Worm (Caenorhabditis elegans) whole organism, L3 larva: ENCODE measurements around the gene T23F2.2.

Experiments used
- aly-2 ChIP-seq: fragments of 150-350 bp; optimal IDR thresholded peaks from 2 replicates; lab custom pipeline; 2014; ENCODE audit warnings: missing biosample characterization, missing genetic modification characterization
- mdl-1 ChIP-seq: fragments of 150-350 bp; optimal IDR thresholded peaks from 2 replicates; lab custom pipeline; 2014; ENCODE audit warnings: missing biosample characterization, missing genetic modification characterization
- nhr-11 ChIP-seq: fragments of 150-350 bp; optimal IDR thresholded peaks from 2 replicates; lab custom pipeline; 2014; ENCODE audit warnings: missing biosample characterization, missing genetic modification characterization
- nhr-12 ChIP-seq: fragments of 150-350 bp; optimal IDR thresholded peaks from 2 replicates; lab custom pipeline; 2014; ENCODE audit warnings: missing biosample characterization, missing genetic modification characterization
- nhr-76 ChIP-seq: fragments of 150-350 bp; sonication (generic microtip); optimal IDR thresholded peaks from 5 replicates; lab custom pipeline; 2014; ENCODE audit warnings: missing biosample characterization, missing genetic modification characterization
- nhr-77 ChIP-seq: fragments of 150-350 bp; optimal IDR thresholded peaks from 2 replicates; lab custom pipeline; 2014; ENCODE audit warnings: missing biosample characterization, missing genetic modification characterization

DNA sequence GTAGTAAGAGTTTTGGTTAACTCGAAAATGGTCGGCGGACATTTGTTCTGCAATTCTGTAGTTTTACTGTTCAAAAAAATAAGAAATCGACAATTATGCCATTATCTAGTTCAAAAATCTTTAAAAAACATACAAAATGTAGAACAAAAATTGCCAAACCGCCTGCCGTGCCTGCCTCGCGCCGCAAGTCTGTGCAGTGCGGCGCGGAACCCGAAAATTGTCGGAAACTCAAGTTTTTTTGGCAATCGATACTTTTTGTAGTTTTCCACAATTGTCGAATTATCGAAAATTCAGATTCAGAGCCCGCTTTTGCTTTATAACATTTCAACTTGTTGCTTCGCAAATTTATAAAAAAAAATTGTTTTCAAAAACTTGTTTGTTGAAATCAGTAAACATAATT is 47.0 kb downstream of the T23F2.2 start:
- no peak for TF ChIP-seq nhr-12 (tag; lab: Kevin White, UChicago)
- no peak for TF ChIP-seq nhr-76 (tag; lab: Kevin White, UChicago)
- TF ChIP-seq aly-2 (tag; lab: Kevin White, UChicago), result no peak
- no peak for TF ChIP-seq nhr-11 (tag; lab: Kevin White, UChicago)
- TF ChIP-seq nhr-77, result no peak
- TF ChIP-seq mdl-1 (tag; lab: Kevin White, UChicago), result no peak
